Fruit fly (Drosophila melanogaster) whole organism, embryonic: Measurements from ENCODE around the gene Atg12.

Experiments
- Aef1 ChIP-seq: fragments of 200-800 bp; sonication (Bioruptor generic); IDR thresholded peaks from 3 replicates; pipeline ENCODE4 v1.3.6; 2022; ENCODE audit warnings: missing biosample characterization, missing genetic modification characterization
- Atf6 ChIP-seq: fragments of 200-800 bp; sonication (Bioruptor generic); IDR thresholded peaks from 2 replicates; pipeline ENCODE4 v1.3.6; 2022; ENCODE audit warnings: missing biosample characterization, missing genetic modification characterization
- CG10321 ChIP-seq: fragments of 200-800 bp; sonication (Bioruptor generic); IDR thresholded peaks from 2 replicates; pipeline ENCODE4 v1.3.6; 2022; ENCODE audit warnings: missing biosample characterization, missing genetic modification characterization
- CG11093 ChIP-seq: fragments of 200-800 bp; sonication (Bioruptor generic); IDR thresholded peaks from 3 replicates; pipeline ENCODE4 v1.3.6; 2022; ENCODE audit warnings: missing biosample characterization, missing genetic modification characterization
- CG11695 ChIP-seq: fragments of 200-800 bp; sonication (Bioruptor generic); IDR thresholded peaks from 3 replicates; pipeline ENCODE4 v1.3.6; 2022; ENCODE audit warnings: missing biosample characterization, missing genetic modification characterization
- CG11723 ChIP-seq: fragments of 200-800 bp; sonication (Bioruptor generic); optimal IDR thresholded peaks from 2 replicates; lab custom pipeline; 2017; ENCODE audit warnings: missing biosample characterization, mild to moderate bottlenecking, missing genetic modification characterization
- CG12236 ChIP-seq: fragments of 200-800 bp; sonication (Bioruptor generic); optimal IDR thresholded peaks from 2 replicates; lab custom pipeline; 2016; ENCODE audit warnings: missing biosample characterization, missing genetic modification characterization
- CG13287 ChIP-seq: fragments of 200-800 bp; sonication (Bioruptor generic); IDR thresholded peaks from 2 replicates; pipeline ENCODE4 v1.3.6; 2022; ENCODE audit warnings: missing biosample characterization, missing genetic modification characterization; ENCODE audit not compliant: partially characterized antibody
- CG13296 ChIP-seq: fragments of 200-800 bp; sonication (Bioruptor generic); optimal IDR thresholded peaks from 3 replicates; lab custom pipeline; 2018; ENCODE audit warnings: missing biosample characterization, mild to moderate bottlenecking, missing genetic modification characterization
- CG15011 ChIP-seq: fragments of 200-800 bp; sonication (Bioruptor generic); optimal IDR thresholded peaks from 3 replicates; lab custom pipeline; 2018; ENCODE audit warnings: missing biosample characterization, mild to moderate bottlenecking, missing genetic modification characterization
- CG1602 ChIP-seq: fragments of 200-800 bp; sonication (Bioruptor generic); optimal IDR thresholded peaks from 3 replicates; lab custom pipeline; 2016; ENCODE audit warnings: missing biosample characterization, missing genetic modification characterization
- CG16779 ChIP-seq: fragments of 200-800 bp; sonication (Bioruptor generic); IDR thresholded peaks from 2 replicates; pipeline ENCODE4 v1.3.6; 2022; ENCODE audit warnings: missing biosample characterization, missing genetic modification characterization
- CG16863 ChIP-seq: fragments of 200-800 bp; sonication (Bioruptor generic); optimal IDR thresholded peaks from 3 replicates; lab custom pipeline; 2016; ENCODE audit warnings: missing biosample characterization, missing genetic modification characterization
- CG17186 ChIP-seq: fragments of 200-800 bp; sonication (Bioruptor generic); optimal IDR thresholded peaks from 3 replicates; lab custom pipeline; 2017; ENCODE audit warnings: missing biosample characterization, missing genetic modification reagents, missing genetic modification characterization
- CG31224 ChIP-seq: fragments of 200-800 bp; sonication (Bioruptor generic); IDR thresholded peaks from 2 replicates; pipeline ENCODE4 v1.3.6; 2022; ENCODE audit warnings: missing biosample characterization, missing genetic modification characterization
- CG3163 ChIP-seq: fragments of 200-800 bp; sonication (Bioruptor generic); optimal IDR thresholded peaks from 3 replicates; lab custom pipeline; 2016; ENCODE audit warnings: missing biosample characterization, missing genetic modification characterization
- CG32532 ChIP-seq: fragments of 200-800 bp; sonication (Bioruptor generic); IDR thresholded peaks from 2 replicates; pipeline ENCODE4 v1.3.6; 2022; ENCODE audit warnings: missing biosample characterization, missing genetic modification characterization
- CG32767 ChIP-seq: fragments of 200-800 bp; sonication (Bioruptor generic); IDR thresholded peaks from 2 replicates; pipeline ENCODE4 v1.3.6; 2022; ENCODE audit warnings: missing biosample characterization, missing genetic modification characterization
- CG34422 ChIP-seq: fragments of 200-800 bp; sonication (Bioruptor generic); IDR thresholded peaks from 3 replicates; pipeline ENCODE4 v1.3.6; 2022; ENCODE audit warnings: missing biosample characterization, missing genetic modification characterization
- CG4854 ChIP-seq: fragments of 200-800 bp; sonication (Bioruptor generic); optimal IDR thresholded peaks from 2 replicates; lab custom pipeline; 2016; ENCODE audit warnings: missing biosample characterization, missing genetic modification characterization, inconsistent platforms
- CG6272 ChIP-seq: fragments of 200-800 bp; sonication (Bioruptor generic); IDR thresholded peaks from 2 replicates; pipeline ENCODE4 v1.3.6; 2022; ENCODE audit warnings: missing biosample characterization, missing genetic modification characterization
- CG8388 ChIP-seq: fragments of 200-800 bp; sonication (Bioruptor generic); optimal IDR thresholded peaks from 2 replicates; lab custom pipeline; 2019; ENCODE audit warnings: missing biosample characterization, mild to moderate bottlenecking, missing genetic modification characterization, moderate library complexity
- CTCF ChIP-seq: fragments of 200-800 bp; sonication (Bioruptor generic); optimal IDR thresholded peaks from 2 replicates; lab custom pipeline; 2017; ENCODE audit warnings: missing biosample characterization, mild to moderate bottlenecking, missing genetic modification characterization, moderate library complexity
- D ChIP-seq, 2 experiments: fragments of 200-800 bp in 1 of 2; fragments of >200 bp in 1 of 2; sonication (Bioruptor generic) in 1 of 2; optimal IDR thresholded peaks; 2 replicates in 1 of 2; 3 replicates in 1 of 2; lab custom pipeline; 2017; ENCODE audit warnings: mild to moderate bottlenecking in 1 of 2, missing biosample characterization in 1 of 2, missing genetic modification characterization in 1 of 2, missing genetic modification reagents in 1 of 2
- D19B ChIP-seq: fragments of 200-800 bp; sonication (Bioruptor generic); optimal IDR thresholded peaks from 2 replicates; lab custom pipeline; 2017; ENCODE audit warnings: missing biosample characterization, mild to moderate bottlenecking, missing genetic modification characterization
- ERR ChIP-seq: fragments of 200-800 bp; sonication (Bioruptor generic); optimal IDR thresholded peaks from 2 replicates; lab custom pipeline; 2016; ENCODE audit warnings: missing biosample characterization, missing genetic modification characterization
- HLH4C ChIP-seq: fragments of 200-800 bp; sonication (Bioruptor generic); IDR thresholded peaks from 3 replicates; pipeline ENCODE4 v1.3.6; 2022; ENCODE audit warnings: missing biosample characterization, missing genetic modification characterization; ENCODE audit not compliant: partially characterized antibody
- Hmx ChIP-seq: fragments of 200-800 bp; sonication (Bioruptor generic); optimal IDR thresholded peaks from 2 replicates; lab custom pipeline; 2016; ENCODE audit warnings: missing biosample characterization, missing genetic modification characterization
- Lim3 ChIP-seq: fragments of 200-800 bp; sonication (Bioruptor generic); IDR thresholded peaks from 2 replicates; pipeline ENCODE4 v1.3.6; 2022; ENCODE audit warnings: missing biosample characterization, missing genetic modification characterization
- Oaz ChIP-seq: fragments of 200-800 bp; sonication (Bioruptor generic); IDR thresholded peaks from 2 replicates; pipeline ENCODE4 v1.3.6; 2022; ENCODE audit warnings: missing biosample characterization, missing genetic modification characterization
- Sry-δ ChIP-seq: fragments of 200-800 bp; sonication (Bioruptor generic); optimal IDR thresholded peaks from 2 replicates; lab custom pipeline; 2016; ENCODE audit warnings: missing biosample characterization, missing genetic modification characterization
- Usf ChIP-seq: fragments of 200-800 bp; sonication (Bioruptor generic); optimal IDR thresholded peaks from 2 replicates; lab custom pipeline; 2017; ENCODE audit warnings: missing genotype, missing biosample characterization, missing genetic modification characterization
- amos ChIP-seq: fragments of 200-800 bp; sonication (Bioruptor generic); IDR thresholded peaks from 2 replicates; pipeline ENCODE4 v1.3.6; 2022; ENCODE audit warnings: missing biosample characterization, missing genetic modification characterization; ENCODE audit not compliant: partially characterized antibody
- ase ChIP-seq: fragments of 200-800 bp; sonication (Bioruptor generic); IDR thresholded peaks from 3 replicates; pipeline ENCODE4 v1.3.6; 2022; ENCODE audit warnings: missing biosample characterization, missing genetic modification characterization
- bbx ChIP-seq: fragments of 200-800 bp; sonication (Bioruptor generic); IDR thresholded peaks from 2 replicates; pipeline ENCODE4 v1.3.6; 2022; ENCODE audit warnings: missing biosample characterization, missing genetic modification characterization; ENCODE audit not compliant: partially characterized antibody
- bcd ChIP-seq: fragments of 200-800 bp; sonication (Bioruptor generic); optimal IDR thresholded peaks from 2 replicates; lab custom pipeline; 2017; ENCODE audit warnings: missing biosample characterization, mild to moderate bottlenecking, missing genetic modification characterization
- cg ChIP-seq: fragments of 200-800 bp; sonication (Bioruptor generic); optimal IDR thresholded peaks from 3 replicates; lab custom pipeline; 2019; ENCODE audit warnings: missing biosample characterization, mild to moderate bottlenecking, missing genetic modification characterization, moderate library complexity
- chn ChIP-seq: fragments of 200-800 bp; sonication (Bioruptor generic); optimal IDR thresholded peaks from 2 replicates; lab custom pipeline; 2016; ENCODE audit warnings: missing biosample characterization, missing genetic modification characterization
- danr ChIP-seq: fragments of 200-800 bp; sonication (Bioruptor generic); IDR thresholded peaks from 2 replicates; pipeline ENCODE4 v1.3.6; 2022; ENCODE audit warnings: missing biosample characterization, missing genetic modification characterization
- fd96Cb ChIP-seq: fragments of 200-800 bp; sonication (Bioruptor generic); optimal IDR thresholded peaks from 2 replicates; lab custom pipeline; 2018; ENCODE audit warnings: missing biosample characterization, mild to moderate bottlenecking, missing genetic modification characterization, moderate library complexity
- jing ChIP-seq: fragments of 200-800 bp; sonication (Bioruptor generic); optimal IDR thresholded peaks from 2 replicates; lab custom pipeline; 2018; ENCODE audit warnings: missing biosample characterization, mild to moderate bottlenecking, missing genetic modification characterization
- lov ChIP-seq, 2 experiments: fragments of 200-800 bp in 1 of 2; fragments of >200 bp in 1 of 2; sonication (Bioruptor generic) in 1 of 2; IDR thresholded peaks in 1 of 2; optimal IDR thresholded peaks in 1 of 2; 2 replicates in 1 of 2; 3 replicates in 1 of 2; pipeline versions ENCODE4 v1.3.6 to Lab custom; 2017 to 2022; ENCODE audit warnings: missing biosample characterization in 1 of 2, missing genetic modification characterization in 1 of 2
- mam ChIP-seq: fragments of 200-800 bp; sonication (Bioruptor generic); optimal IDR thresholded peaks from 3 replicates; lab custom pipeline; 2016; ENCODE audit warnings: missing biosample characterization, missing genetic modification characterization
- mirr ChIP-seq: fragments of 200-800 bp; sonication (Bioruptor generic); optimal IDR thresholded peaks from 3 replicates; lab custom pipeline; 2018; ENCODE audit warnings: missing biosample characterization, mild to moderate bottlenecking, missing genetic modification characterization
- ro ChIP-seq: fragments of 200-800 bp; sonication (Bioruptor generic); IDR thresholded peaks from 2 replicates; pipeline ENCODE4 v1.3.6; 2022; ENCODE audit warnings: missing biosample characterization, missing genetic modification characterization
- slou ChIP-seq: fragments of 200-800 bp; sonication (Bioruptor generic); optimal IDR thresholded peaks from 3 replicates; lab custom pipeline; 2016; ENCODE audit warnings: missing biosample characterization, missing genetic modification characterization
- trem ChIP-seq: fragments of 200-800 bp; optimal IDR thresholded peaks from 3 replicates; lab custom pipeline; 2019; ENCODE audit warnings: missing biosample characterization, mild to moderate bottlenecking, missing genetic modification characterization, moderate library complexity
- trh ChIP-seq: fragments of 200-800 bp; sonication (Bioruptor generic); optimal IDR thresholded peaks from 2 replicates; lab custom pipeline; 2016; ENCODE audit warnings: missing biosample characterization, missing genetic modification characterization
- tup ChIP-seq: fragments of 200-800 bp; sonication (Bioruptor generic); optimal IDR thresholded peaks from 2 replicates; lab custom pipeline; 2016; ENCODE audit warnings: missing biosample characterization, mild to moderate bottlenecking, missing genetic modification characterization, moderate library complexity
- vvl ChIP-seq: fragments of 200-800 bp; sonication (Bioruptor generic); IDR thresholded peaks from 2 replicates; pipeline ENCODE4 v1.3.6; 2022; ENCODE audit warnings: missing biosample characterization, missing genetic modification characterization

Gene Atg12

DNA sequence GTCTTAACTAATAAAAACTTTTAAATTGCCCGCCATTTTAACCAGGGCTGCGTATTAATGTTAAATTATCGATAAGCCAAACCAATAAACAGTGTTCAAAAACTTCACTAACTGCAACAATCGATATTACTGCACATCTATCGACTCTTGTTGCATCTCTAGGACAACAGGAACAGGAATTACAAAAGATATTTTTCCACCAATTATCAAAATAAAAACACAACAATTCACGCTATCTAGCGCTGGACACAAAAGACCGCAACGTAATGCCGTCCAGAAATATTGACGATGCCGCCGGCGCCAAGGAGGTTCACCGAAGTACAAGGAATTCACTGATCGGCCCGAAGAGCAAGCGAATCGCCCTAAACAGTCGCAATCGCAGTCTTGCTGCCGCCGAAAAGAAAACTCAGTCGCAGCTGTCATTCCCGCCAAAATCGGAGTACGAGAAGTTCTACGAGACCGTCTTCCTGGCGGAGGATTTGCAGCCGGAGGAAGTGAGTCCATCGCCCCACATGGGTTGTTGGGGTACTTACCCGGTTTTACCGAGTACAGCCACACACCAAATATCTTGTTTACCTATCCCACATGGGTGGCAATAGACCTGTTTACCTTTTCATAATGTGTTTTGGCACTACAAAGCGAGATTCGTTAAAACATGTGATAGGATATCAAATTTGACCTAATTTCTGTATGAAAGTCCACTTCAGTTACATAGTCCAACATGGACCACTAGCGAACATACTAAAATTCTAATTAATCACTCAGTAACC, 20.6 kb upstream of the Atg12 start, which contains the start of gene vers (continued):
- peak; percentile 97 for TF ChIP-seq Sry-δ
- no peak for TF ChIP-seq Lim3 (GFP tag; lab: Robert Waterston, UW)
- TF ChIP-seq mam (GFP tag; lab: Kevin White, UChicago), result peak; percentile 47
- no peak for TF ChIP-seq Hmx
- TF ChIP-seq Usf (GFP tag; lab: Kevin White, UChicago), result no peak
- no peak for TF ChIP-seq CG16863 (GFP tag; lab: Kevin White, UChicago)
- no peak for TF ChIP-seq mirr (GFP tag; lab: Kevin White, UChicago)
- TF ChIP-seq D (optimal IDR thresholded peaks at IDR 0.05; lab: Kevin White, UChicago), result no peak
- TF ChIP-seq D (GFP tag; optimal IDR thresholded peaks at IDR 0.05; lab: Kevin White, UChicago), result no peak
- peak; percentile 29 for TF ChIP-seq CG13296 (GFP tag; lab: Kevin White, UChicago)
- TF ChIP-seq bcd (GFP tag; lab: Kevin White, UChicago), result no peak
- TF ChIP-seq jing (GFP tag; lab: Kevin White, UChicago), result no peak
- TF ChIP-seq amos (GFP tag; lab: Robert Waterston, UW), result peak; percentile 96
- TF ChIP-seq CG12236 (GFP tag; lab: Kevin White, UChicago), result no peak
- peak; percentile 19; the same call in 1 of the 2 replicates for TF ChIP-seq CG32532 (GFP tag; lab: Robert Waterston, UW)
- peak; percentile 17; the same call in 1 of the 2 replicates for TF ChIP-seq Atf6 (GFP tag; lab: Robert Waterston, UW)
- no peak for TF ChIP-seq CG10321 (GFP tag; lab: Robert Waterston, UW)
- TF ChIP-seq bbx (GFP tag; lab: Robert Waterston, UW), result peak; percentile 95
- TF ChIP-seq CG11695 (GFP tag; lab: Robert Waterston, UW), result 0 out of 3 replicates have a peak, but pooled peaks have one; percentile 23
- TF ChIP-seq fd96Cb, result no peak
- no peak for TF ChIP-seq trh (GFP tag; lab: Kevin White, UChicago)
- no peak for TF ChIP-seq CG32767
- TF ChIP-seq tup, result no peak
- no peak for TF ChIP-seq danr (GFP tag; lab: Robert Waterston, UW)
- TF ChIP-seq CG3163, result no peak
- no peak for TF ChIP-seq D19B (GFP tag; lab: Kevin White, UChicago)
- no peak for TF ChIP-seq Oaz (GFP tag; lab: Robert Waterston, UW)
- no peak for TF ChIP-seq ro (GFP tag; lab: Robert Waterston, UW)
- TF ChIP-seq Aef1 (GFP tag; lab: Robert Waterston, UW), result no peak
- no peak for TF ChIP-seq CG1602 (GFP tag; lab: Kevin White, UChicago)
- peak; percentile 23 for TF ChIP-seq CG8388
- TF ChIP-seq cg (GFP tag; lab: Kevin White, UChicago), result no peak
- no peak for TF ChIP-seq slou (GFP tag; lab: Kevin White, UChicago)
- TF ChIP-seq CG34422 (GFP tag; lab: Robert Waterston, UW), result no peak
- TF ChIP-seq lov (optimal IDR thresholded peaks at IDR 0.05; lab: Kevin White, UChicago), result no peak
- no peak for TF ChIP-seq lov (GFP tag; IDR thresholded peaks at IDR 0.05; lab: Robert Waterston, UW)
- no peak for TF ChIP-seq CG15011 (GFP tag; lab: Kevin White, UChicago)
- peak; percentile 90 for TF ChIP-seq HLH4C
- TF ChIP-seq ase (GFP tag; lab: Robert Waterston, UW), result no peak
- no peak for TF ChIP-seq CG31224 (GFP tag; lab: Robert Waterston, UW)
- no peak for TF ChIP-seq chn (GFP tag; lab: Kevin White, UChicago)
- peak; percentile 9 for TF ChIP-seq CG17186 (GFP tag; lab: Kevin White, UChicago)
- TF ChIP-seq CG11723 (GFP tag; lab: Kevin White, UChicago), result no peak
- no peak for TF ChIP-seq CG4854 (GFP tag; lab: Kevin White, UChicago)
- peak; percentile 17; the same call in 1 of the 3 replicates for TF ChIP-seq CG11093 (GFP tag; lab: Robert Waterston, UW)
- no peak for TF ChIP-seq CTCF
- peak; percentile 30 for TF ChIP-seq vvl (GFP tag; lab: Robert Waterston, UW)
- peak; percentile 69 for TF ChIP-seq trem
- no peak for TF ChIP-seq CG6272 (GFP tag; lab: Robert Waterston, UW)
- TF ChIP-seq ERR (GFP tag; lab: Kevin White, UChicago), result peak; percentile 33
- TF ChIP-seq CG13287 (GFP tag; lab: Robert Waterston, UW), result peak; percentile 98
- TF ChIP-seq CG16779, result no peak
